Worm (Caenorhabditis elegans) whole organism, L2 larva: ENCODE results near the gene rpoa-1.

ENCODE experiments used
- C34F6.9 ChIP-seq: fragments of 150-350 bp; optimal IDR thresholded peaks from 2 replicates; lab custom pipeline; 2014; ENCODE audit warnings: missing biosample characterization, missing genetic modification characterization
- F13H6.1 ChIP-seq: sonication (generic microtip); optimal IDR thresholded peaks from 2 replicates; lab custom pipeline; 2016; ENCODE audit warnings: missing genetic modification characterization, missing compliant biosample characterization
- Y55F3AM.14 ChIP-seq: fragments of 200-800 bp; sonication (Bioruptor generic); optimal IDR thresholded peaks from 2 replicates; lab custom pipeline; 2018; ENCODE audit warnings: mild to moderate bottlenecking, missing genetic modification characterization, missing compliant biosample characterization
- ZK546.5 ChIP-seq: sonication (generic microtip); optimal IDR thresholded peaks from 2 replicates; lab custom pipeline; 2017; ENCODE audit warnings: missing biosample characterization, missing genetic modification characterization
- aly-2 ChIP-seq: fragments of 150-350 bp; optimal IDR thresholded peaks from 2 replicates; lab custom pipeline; 2014; ENCODE audit warnings: missing biosample characterization, missing genetic modification characterization
- ama-1 ChIP-seq: fragments of 150-350 bp; optimal IDR thresholded peaks from 2 replicates; lab custom pipeline; 2018; ENCODE audit warnings: inconsistent platforms
- blmp-1 ChIP-seq: sonication (generic microtip); optimal IDR thresholded peaks from 2 replicates; lab custom pipeline; 2017; ENCODE audit warnings: missing genetic modification characterization, mild to moderate bottlenecking, missing compliant biosample characterization, antibody characterized with exemption, moderate library complexity; ENCODE audit not compliant: insufficient read depth
- ceh-16 ChIP-seq: fragments of 150-350 bp; optimal IDR thresholded peaks from 2 replicates; lab custom pipeline; 2014; ENCODE audit warnings: missing biosample characterization, missing genetic modification characterization
- crh-2 ChIP-seq: sonication (generic microtip); optimal IDR thresholded peaks from 2 replicates; lab custom pipeline; 2017; ENCODE audit warnings: missing biosample characterization, missing genetic modification characterization
- dmd-4 ChIP-seq: sonication (generic microtip); optimal IDR thresholded peaks from 2 replicates; lab custom pipeline; 2017; ENCODE audit warnings: missing biosample characterization, missing genetic modification characterization
- egl-27 ChIP-seq: sonication (generic microtip); optimal IDR thresholded peaks from 3 replicates; lab custom pipeline; 2017; ENCODE audit warnings: missing biosample characterization, missing genetic modification reagents, missing genetic modification characterization
- elt-3 ChIP-seq: sonication (generic microtip); optimal IDR thresholded peaks from 2 replicates; lab custom pipeline; 2017; ENCODE audit warnings: missing biosample characterization, missing genetic modification characterization
- fos-1 ChIP-seq: fragments of 150-350 bp; optimal IDR thresholded peaks from 2 replicates; lab custom pipeline; 2014; ENCODE audit warnings: missing biosample characterization, missing genetic modification characterization
- gmeb-1 ChIP-seq: fragments of 150-350 bp; optimal IDR thresholded peaks from 2 replicates; lab custom pipeline; 2014; ENCODE audit warnings: missing biosample characterization, missing genetic modification characterization
- lin-13 ChIP-seq: fragments of 150-350 bp; optimal IDR thresholded peaks from 2 replicates; lab custom pipeline; 2014; ENCODE audit warnings: missing biosample characterization, missing genetic modification reagents, missing genetic modification characterization
- lin-39 ChIP-seq: fragments of 150-350 bp; optimal IDR thresholded peaks from 2 replicates; lab custom pipeline; 2014; ENCODE audit warnings: missing biosample characterization, missing genetic modification reagents, missing genetic modification characterization
- lsy-2 ChIP-seq, 2 experiments: fragments of 150-350 bp in 1 of 2; sonication (generic microtip) in 1 of 2; optimal IDR thresholded peaks; 2 replicates each; lab custom pipeline; 2014 to 2017; ENCODE audit warnings: missing biosample characterization in 2 of 2, missing genetic modification characterization in 2 of 2
- mab-5 ChIP-seq: fragments of 150-350 bp; optimal IDR thresholded peaks from 2 replicates; lab custom pipeline; 2014; ENCODE audit warnings: missing biosample characterization, missing genetic modification characterization
- mdl-1 ChIP-seq, 2 experiments: fragments of 150-350 bp in 1 of 2; sonication (generic microtip) in 1 of 2; optimal IDR thresholded peaks; 2 replicates each; lab custom pipeline; 2017; ENCODE audit warnings: missing biosample characterization in 2 of 2, missing genetic modification characterization in 2 of 2
- nhr-10 ChIP-seq: sonication (generic microtip); optimal IDR thresholded peaks from 2 replicates; lab custom pipeline; 2017; ENCODE audit warnings: missing biosample characterization, missing genetic modification characterization
- nhr-129 ChIP-seq: fragments of 150-350 bp; optimal IDR thresholded peaks from 2 replicates; lab custom pipeline; 2014; ENCODE audit warnings: missing biosample characterization, missing genetic modification characterization
- nhr-21 ChIP-seq: fragments of 150-350 bp; optimal IDR thresholded peaks from 2 replicates; lab custom pipeline; 2014; ENCODE audit warnings: missing biosample characterization, missing genetic modification characterization
- nhr-237 ChIP-seq: fragments of 150-350 bp; optimal IDR thresholded peaks from 2 replicates; lab custom pipeline; 2014; ENCODE audit warnings: missing biosample characterization, missing genetic modification characterization
- nhr-25 ChIP-seq: fragments of 150-350 bp; sonication (generic microtip); optimal IDR thresholded peaks from 3 replicates; lab custom pipeline; 2014; ENCODE audit warnings: missing biosample characterization, missing genetic modification characterization
- nhr-6 ChIP-seq: fragments of 150-350 bp; optimal IDR thresholded peaks from 2 replicates; lab custom pipeline; 2014; ENCODE audit warnings: missing biosample characterization, missing genetic modification characterization
- peb-1 ChIP-seq: fragments of 150-350 bp; optimal IDR thresholded peaks from 2 replicates; lab custom pipeline; 2014; ENCODE audit warnings: missing biosample characterization, missing genetic modification characterization
- sem-4 ChIP-seq: fragments of 150-350 bp; optimal IDR thresholded peaks from 2 replicates; lab custom pipeline; 2014; ENCODE audit warnings: missing biosample characterization, missing genetic modification reagents, missing genetic modification characterization
- skn-1 ChIP-seq: sonication (generic microtip); optimal IDR thresholded peaks from 2 replicates; lab custom pipeline; 2017; ENCODE audit warnings: missing biosample characterization, missing genetic modification characterization
- sma-3 ChIP-seq: sonication (generic microtip); optimal IDR thresholded peaks from 2 replicates; lab custom pipeline; 2016; ENCODE audit warnings: missing genetic modification reagents, missing genetic modification characterization, missing compliant biosample characterization
- sma-9 ChIP-seq, 2 experiments: fragments of 150-350 bp in 1 of 2; sonication (generic microtip) in 1 of 2; optimal IDR thresholded peaks; 2 replicates each; lab custom pipeline; 2014 to 2016; ENCODE audit warnings: missing genetic modification characterization in 2 of 2, mild to moderate bottlenecking in 1 of 2, missing biosample characterization in 1 of 2, missing compliant biosample characterization in 1 of 2, missing genetic modification reagents in 1 of 2, moderate library complexity in 1 of 2
- snpc-4 ChIP-seq: fragments of 150-350 bp; optimal IDR thresholded peaks from 2 replicates; lab custom pipeline; 2014; ENCODE audit warnings: missing biosample characterization, missing genetic modification characterization
- unc-39 ChIP-seq: fragments of 150-350 bp; optimal IDR thresholded peaks from 2 replicates; lab custom pipeline; 2014; ENCODE audit warnings: missing biosample characterization, missing genetic modification characterization
- unc-55 ChIP-seq: fragments of 150-350 bp; sonication (generic microtip); optimal IDR thresholded peaks from 3 replicates; lab custom pipeline; 2014; ENCODE audit warnings: missing biosample characterization, missing genetic modification reagents, missing genetic modification characterization
- zag-1 ChIP-seq: fragments of 150-350 bp; optimal IDR thresholded peaks from 2 replicates; lab custom pipeline; 2014; ENCODE audit warnings: missing biosample characterization, missing genetic modification characterization
- ztf-1 ChIP-seq: fragments of 200-800 bp; sonication (Bioruptor generic); conservative IDR thresholded peaks from 2 replicates; pipeline ENCODE4 v1.3.6; 2022; ENCODE audit warnings: missing genetic modification characterization, missing compliant biosample characterization
- ztf-11 ChIP-seq: sonication (generic microtip); optimal IDR thresholded peaks from 2 replicates; lab custom pipeline; 2017; ENCODE audit warnings: missing biosample characterization, missing genetic modification characterization
- ztf-4 ChIP-seq: fragments of 150-350 bp; optimal IDR thresholded peaks from 2 replicates; lab custom pipeline; 2014; ENCODE audit warnings: missing biosample characterization, missing genetic modification characterization

rpoa-1 gene

ce11 chrII:13679775-13680320 lies 14.7 kb downstream of the rpoa-1 start:
- no peak for TF ChIP-seq nhr-6 (tag; lab: Kevin White, UChicago)
- TF ChIP-seq aly-2, result no peak
- peak in 1 of 2 experiments; percentile 18 for TF ChIP-seq mdl-1 (tag; optimal IDR thresholded peaks at IDR 0.05; lab: Kevin White, UChicago)
- no peak for TF ChIP-seq lin-13 (GFP tag; lab: Kevin White, UChicago)
- no peak for TF ChIP-seq ceh-16
- TF ChIP-seq crh-2 (tag; lab: Kevin White, UChicago), result no peak
- TF ChIP-seq fos-1, result peak; percentile 28
- TF ChIP-seq ztf-1 (GFP tag; lab: Robert Waterston, UW), result no peak
- TF ChIP-seq snpc-4 (tag; lab: Kevin White, UChicago), result no peak
- TF ChIP-seq egl-27, result peak; percentile 1
- no peak for TF ChIP-seq zag-1
- no peak for TF ChIP-seq sem-4 (tag; lab: Kevin White, UChicago)
- TF ChIP-seq skn-1 (tag; lab: Kevin White, UChicago), result no peak
- peak; percentile 81 for TF ChIP-seq nhr-21 (tag; lab: Kevin White, UChicago)
- peak; percentile 91 for TF ChIP-seq sma-9 (GFP tag; optimal IDR thresholded peaks at IDR 0.05; lab: Kevin White, UChicago)
- TF ChIP-seq sma-9 (tag; optimal IDR thresholded peaks at IDR 0.05; lab: Kevin White, UChicago), result no peak
- peak; percentile 62 for TF ChIP-seq sma-3 (GFP tag; lab: Kevin White, UChicago)
- TF ChIP-seq nhr-25 (tag; lab: Kevin White, UChicago), result peak; percentile 46
- TF ChIP-seq lin-39 (tag; lab: Kevin White, UChicago), result no peak
- TF ChIP-seq unc-55 (GFP tag; lab: Kevin White, UChicago), result no peak
- no peak for TF ChIP-seq elt-3 (tag; lab: Kevin White, UChicago)
- no peak for TF ChIP-seq nhr-237 (tag; lab: Kevin White, UChicago)
- no peak for TF ChIP-seq ama-1 (lab: Kevin White, UChicago)
- TF ChIP-seq ZK546.5, result no peak
- no peak for TF ChIP-seq gmeb-1 (tag; lab: Kevin White, UChicago)
- no peak for TF ChIP-seq F13H6.1
- peak; percentile 95 for TF ChIP-seq blmp-1 (tag; lab: Kevin White, UChicago)
- no peak for TF ChIP-seq lsy-2 (tag; optimal IDR thresholded peaks at IDR 0.05; lab: Kevin White, UChicago)
- TF ChIP-seq C34F6.9, result no peak
- no peak for TF ChIP-seq ztf-4

ce11 chrII:13678555-13679119 lies 16.0 kb downstream of the rpoa-1 start:
- TF ChIP-seq peb-1 (tag; lab: Kevin White, UChicago) (no peak), ztf-11 (tag; lab: Kevin White, UChicago) (no peak), lsy-2 (tag; optimal IDR thresholded peaks at IDR 0.05; lab: Kevin White, UChicago) (peak in 1 of 2 experiments; percentile 12), ama-1 (lab: Kevin White, UChicago) (no peak), fos-1 (peak; percentile 9), egl-27 (peak; percentile 16), sma-3 (GFP tag; lab: Kevin White, UChicago) (peak; percentile 85), Y55F3AM.14 (GFP tag; lab: Kevin White, UChicago) (peak; percentile 47), sma-9 (GFP tag; optimal IDR thresholded peaks at IDR 0.05; lab: Kevin White, UChicago) (peak; percentile 65), sma-9 (tag; optimal IDR thresholded peaks at IDR 0.05; lab: Kevin White, UChicago) (peak; percentile 44), nhr-21 (tag; lab: Kevin White, UChicago) (peak; percentile 87), nhr-129 (peak; percentile 26), unc-55 (GFP tag; lab: Kevin White, UChicago) (no peak), crh-2 (tag; lab: Kevin White, UChicago) (peak; percentile 23), blmp-1 (tag; lab: Kevin White, UChicago) (peak; percentile 52), nhr-25 (tag; lab: Kevin White, UChicago) (peak; percentile 75)
- TF ChIP-seq, all 48 proteins: peak for 11

ce11 chrII:13677927-13678326 lies 16.7 kb downstream of the rpoa-1 start:
- no peak for TF ChIP-seq mdl-1 (tag; optimal IDR thresholded peaks at IDR 0.05; lab: Kevin White, UChicago)
- no peak for TF ChIP-seq nhr-6 (tag; lab: Kevin White, UChicago)
- no peak for TF ChIP-seq nhr-10 (tag; lab: Kevin White, UChicago)
- TF ChIP-seq fos-1, result no peak
- TF ChIP-seq dmd-4 (tag; lab: Kevin White, UChicago), result no peak
- no peak for TF ChIP-seq lin-13 (GFP tag; lab: Kevin White, UChicago)
- no peak for TF ChIP-seq ZK546.5
- TF ChIP-seq elt-3 (tag; lab: Kevin White, UChicago), result no peak
- no peak for TF ChIP-seq unc-39 (tag; lab: Kevin White, UChicago)
- no peak for TF ChIP-seq mab-5 (tag; lab: Kevin White, UChicago)
- no peak for TF ChIP-seq nhr-237 (tag; lab: Kevin White, UChicago)
- no peak for TF ChIP-seq nhr-129
- TF ChIP-seq snpc-4 (tag; lab: Kevin White, UChicago), result no peak
- TF ChIP-seq egl-27, result no peak
- no peak for TF ChIP-seq blmp-1 (tag; lab: Kevin White, UChicago)
